Fruit fly (Drosophila melanogaster): ENCODE measurements around the gene CG17477.
A peak's percentile ranks its signal among the peaks of the same experiment; 100 is the strongest.

The CG17477 gene

DNA sequence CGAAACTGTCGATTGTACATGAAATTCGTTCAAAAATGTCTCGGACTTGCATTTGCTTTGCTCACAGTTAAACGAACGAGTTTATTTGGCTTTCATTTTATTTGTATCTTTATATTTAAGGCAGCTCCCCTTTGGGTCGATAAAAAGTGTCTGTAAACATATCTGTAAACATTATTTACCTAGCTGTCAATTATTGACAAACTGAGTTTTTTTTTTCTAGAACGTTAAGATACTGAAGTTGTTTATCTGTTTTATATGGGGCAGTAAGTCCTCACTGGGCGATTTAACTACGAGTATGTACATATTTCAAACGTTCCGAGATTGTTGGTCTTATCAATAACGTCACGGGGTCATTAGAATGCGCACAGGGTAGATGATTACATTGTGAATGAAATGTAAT, 11.1 kb downstream of the CG17477 start (continued):
- peak; percentile 50 for TF ChIP-seq CG15696 (tag; optimal IDR thresholded peaks at IDR 0.05)
- TF ChIP-seq NC2β (GFP tag; optimal IDR thresholded peaks at IDR 0.05) = no peak
- no peak for TF ChIP-seq sima (GFP tag; optimal IDR thresholded peaks at IDR 0.05)
- TF ChIP-seq vnd (GFP tag; IDR thresholded peaks at IDR 0.05; ENCODE audit: partially characterized antibody) = no peak
- no peak for TF ChIP-seq mld (GFP tag; IDR thresholded peaks at IDR 0.05; ENCODE audit: partially characterized antibody)
- TF ChIP-seq CG13424 (tag; optimal IDR thresholded peaks at IDR 0.05) = peak; percentile 22
- TF ChIP-seq CG34422 (GFP tag; IDR thresholded peaks at IDR 0.05) = no peak
- no peak for TF ChIP-seq Camta (GFP tag; optimal IDR thresholded peaks at IDR 0.05)
- TF ChIP-seq gcm2 (GFP tag; optimal IDR thresholded peaks at IDR 0.05) = no peak
- TF ChIP-seq pb (GFP tag; optimal IDR thresholded peaks at IDR 0.05) = no peak
- no peak for TF ChIP-seq klu (GFP tag; IDR thresholded peaks at IDR 0.05)
- TF ChIP-seq pho (GFP tag; optimal IDR thresholded peaks at IDR 0.05) = no peak
- no peak for TF ChIP-seq CHES-1-like (GFP tag; optimal IDR thresholded peaks at IDR 0.05)
- no peak for TF ChIP-seq dysf (GFP tag; IDR thresholded peaks at IDR 0.05)
- no peak for TF ChIP-seq CG2199 (GFP tag; IDR thresholded peaks at IDR 0.05)
- TF ChIP-seq chn (GFP tag; optimal IDR thresholded peaks at IDR 0.05) = no peak
- TF ChIP-seq dmrt99B (tag; optimal IDR thresholded peaks at IDR 0.05) = no peak
- TF ChIP-seq Lpt (GFP tag; optimal IDR thresholded peaks at IDR 0.05) = no peak
- TF ChIP-seq CG14667 (GFP tag; IDR thresholded peaks at IDR 0.05) = no peak
- TF ChIP-seq hkb (optimal IDR thresholded peaks at IDR 0.05) = no peak
- no peak for TF ChIP-seq hkb (GFP tag; IDR thresholded peaks at IDR 0.05)
- peak in 1 of 3 experiments; percentile 1 for TF ChIP-seq lola (GFP tag; optimal IDR thresholded peaks at IDR 0.05)
- TF ChIP-seq eve (GFP tag; optimal IDR thresholded peaks at IDR 0.05) = no peak
- TF ChIP-seq odd (GFP tag; optimal IDR thresholded peaks at IDR 0.05) = peak; percentile 57
- no peak for TF ChIP-seq da (GFP tag; optimal IDR thresholded peaks at IDR 0.05)
- TF ChIP-seq CG2712 (tag; optimal IDR thresholded peaks at IDR 0.05) = peak; percentile 40
- no peak for TF ChIP-seq CG17829 (tag; optimal IDR thresholded peaks at IDR 0.05)
- no peak for TF ChIP-seq CG7786 (GFP tag; optimal IDR thresholded peaks at IDR 0.05)
- TF ChIP-seq Dip2 (GFP tag; IDR thresholded peaks at IDR 0.05) = no peak
- TF ChIP-seq Spps (tag; optimal IDR thresholded peaks at IDR 0.05) = no peak
- peak; percentile 31 for TF ChIP-seq CG6854 (GFP tag; optimal IDR thresholded peaks at IDR 0.05)
- TF ChIP-seq nerfin-1 (tag; optimal IDR thresholded peaks at IDR 0.05) = peak; percentile 25
- peak; percentile 35 for TF ChIP-seq CG10147 (GFP tag; optimal IDR thresholded peaks at IDR 0.05)
- no peak for TF ChIP-seq dan (GFP tag; IDR thresholded peaks at IDR 0.05)
- no peak for TF ChIP-seq stwl (tag; optimal IDR thresholded peaks at IDR 0.05)
- TF ChIP-seq nmo (GFP tag; optimal IDR thresholded peaks at IDR 0.05) = no peak
- TF ChIP-seq Sry-δ (GFP tag; optimal IDR thresholded peaks at IDR 0.05) = no peak
- no peak for TF ChIP-seq CG30020 (tag; optimal IDR thresholded peaks at IDR 0.05)
- no peak for TF ChIP-seq CG12942 (GFP tag; optimal IDR thresholded peaks at IDR 0.05)
- no peak for TF ChIP-seq E2f1 (GFP tag; IDR thresholded peaks at IDR 0.05)
- no peak for TF ChIP-seq tio (GFP tag; optimal IDR thresholded peaks at IDR 0.05)
- no peak for TF ChIP-seq H2.0 (GFP tag; IDR thresholded peaks at IDR 0.05)
- TF ChIP-seq CG17612 (GFP tag; IDR thresholded peaks at IDR 0.05) = no peak
- no peak for TF ChIP-seq slbo (GFP tag; IDR thresholded peaks at IDR 0.05)
- no peak for TF ChIP-seq CG11560 (tag; IDR thresholded peaks at IDR 0.05)
- no peak for TF ChIP-seq toy (GFP tag; IDR thresholded peaks at IDR 0.05)
- peak; percentile 19 for TF ChIP-seq CG10209 (GFP tag; optimal IDR thresholded peaks at IDR 0.05)
- TF ChIP-seq E2f2 (GFP tag; IDR thresholded peaks at IDR 0.05) = no peak
- no peak for TF ChIP-seq otp (GFP tag; IDR thresholded peaks at IDR 0.05)

Measured in whole organism, embryonic.